Worm (Caenorhabditis elegans): Measurements from ENCODE around the gene cyp-34A7.

Gene cyp-34A7

ce11 chrV:3961235-3961634, 2.4 kb downstream of the cyp-34A7 start, which contains the start of gene cyp-34A6:
TSS of gene cyp-34A6 (minus strand) at chrV:3961335.
- no peak for TF ChIP-seq lsy-2 (tag; optimal IDR thresholded peaks at IDR 0.05)
- TF ChIP-seq unc-120 (tag; optimal IDR thresholded peaks at IDR 0.05; ENCODE audit: poor library complexity, severe bottlenecking): no peak

DNA sequence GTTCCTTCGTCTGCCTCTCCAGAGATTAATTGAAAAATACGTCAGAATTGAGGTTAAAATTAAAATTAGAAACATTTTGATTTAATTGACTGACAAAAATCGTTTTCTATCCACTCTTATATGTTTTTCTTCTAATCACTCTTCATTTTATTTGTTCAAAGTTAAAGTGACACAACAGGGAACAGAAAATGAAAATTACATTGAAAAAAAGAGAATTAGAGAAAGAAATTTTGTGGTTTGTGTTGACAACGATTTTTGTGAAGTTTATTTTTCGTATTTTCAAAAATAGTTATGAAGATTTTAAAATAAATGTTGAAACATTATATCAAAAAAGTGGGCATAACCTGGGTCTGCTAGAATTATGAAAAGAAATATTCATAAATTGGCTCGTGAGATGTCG, 6.0 kb downstream of the cyp-34A7 start, which contains the start of gene cyp-34A5:
TSS of gene cyp-34A5 (minus strand) at position 101 of the 400 bp plus-strand sequence.
- no peak for TF ChIP-seq ceh-83 (GFP tag; optimal IDR thresholded peaks at IDR 0.05)
- TF ChIP-seq bed-3 (GFP tag; optimal IDR thresholded peaks at IDR 0.05): no peak
- no peak for TF ChIP-seq drap-1 (GFP tag; optimal IDR thresholded peaks at IDR 0.05)
- no peak for TF ChIP-seq sptf-1 (tag; optimal IDR thresholded peaks at IDR 0.05)
- TF ChIP-seq ceh-39 (tag; optimal IDR thresholded peaks at IDR 0.05): no peak
- no peak for TF ChIP-seq lin-32 (GFP tag; optimal IDR thresholded peaks at IDR 0.05)
- TF ChIP-seq cnd-1 (tag; optimal IDR thresholded peaks at IDR 0.05): no peak
- no peak for TF ChIP-seq nhr-76 (tag; optimal IDR thresholded peaks at IDR 0.05)
- no peak for TF ChIP-seq mls-2 (tag; optimal IDR thresholded peaks at IDR 0.05)
- TF ChIP-seq nhr-28 (tag; optimal IDR thresholded peaks at IDR 0.05): no peak
- TF ChIP-seq unc-62 (GFP tag; optimal IDR thresholded peaks at IDR 0.05): no peak
- TF ChIP-seq ces-1 (GFP tag; optimal IDR thresholded peaks at IDR 0.05): no peak
- TF ChIP-seq elt-3 (tag; optimal IDR thresholded peaks at IDR 0.05): no peak

ce11 chrV:3953739-3954138, 9.9 kb downstream of the cyp-34A7 start, which contains the start of gene str-247:
TSS of gene str-247 (plus strand) at chrV:3954039.
- no peak for TF ChIP-seq M03D4.4 (tag; optimal IDR thresholded peaks at IDR 0.05)
- TF ChIP-seq mab-5 (tag; optimal IDR thresholded peaks at IDR 0.05): no peak
- TF ChIP-seq nhr-12 (tag; optimal IDR thresholded peaks at IDR 0.05): no peak
- TF ChIP-seq sptf-1 (tag; optimal IDR thresholded peaks at IDR 0.05): no peak
- TF ChIP-seq blmp-1 (tag; optimal IDR thresholded peaks at IDR 0.05): no peak
- TF ChIP-seq pha-4 (tag; optimal IDR thresholded peaks at IDR 0.05): no peak
- TF ChIP-seq zip-8 (tag; optimal IDR thresholded peaks at IDR 0.05): no peak

DNA sequence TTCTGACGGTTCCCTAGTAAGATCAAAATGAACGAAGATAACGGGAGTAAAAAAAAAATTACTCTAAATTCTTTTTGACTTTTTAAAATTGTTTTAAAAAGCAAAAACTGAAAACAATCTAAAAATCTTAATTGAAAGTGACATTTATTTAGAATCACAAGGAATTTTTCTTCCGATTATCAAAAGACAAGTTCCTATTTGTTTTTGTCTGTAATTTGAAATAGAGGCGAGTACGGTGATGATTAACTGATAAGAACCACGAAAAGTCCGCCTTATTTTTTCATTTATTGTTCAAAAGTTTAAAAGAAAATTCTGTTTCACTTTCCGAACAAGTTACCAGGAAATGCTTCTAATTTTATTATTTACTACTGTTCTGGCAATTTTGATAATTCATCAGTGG, 13.9 kb downstream of the cyp-34A7 start, which contains the start of gene dach-1:
TSS of gene dach-1 (plus strand) at position 301 of the 400 bp plus-strand sequence.
- TF ChIP-seq unc-62 (GFP tag; optimal IDR thresholded peaks at IDR 0.05) (no peak), ceh-83 (GFP tag; optimal IDR thresholded peaks at IDR 0.05) (no peak), mls-2 (tag; optimal IDR thresholded peaks at IDR 0.05) (no peak), zip-8 (tag; optimal IDR thresholded peaks at IDR 0.05) (no peak), ceh-43 (GFP tag; optimal IDR thresholded peaks at IDR 0.05) (no peak), nhr-76 (tag; optimal IDR thresholded peaks at IDR 0.05) (no peak), lin-32 (GFP tag; optimal IDR thresholded peaks at IDR 0.05) (no peak), sptf-1 (tag; optimal IDR thresholded peaks at IDR 0.05) (no peak), ceh-39 (tag; optimal IDR thresholded peaks at IDR 0.05) (no peak), lin-13 (tag; optimal IDR thresholded peaks at IDR 0.05) (no peak), nhr-28 (tag; optimal IDR thresholded peaks at IDR 0.05) (no peak), drap-1 (GFP tag; optimal IDR thresholded peaks at IDR 0.05) (no peak), hlh-1 (tag; optimal IDR thresholded peaks at IDR 0.05) (no peak), unc-39 (tag; optimal IDR thresholded peaks at IDR 0.05) (no peak), flh-1 (GFP tag; optimal IDR thresholded peaks at IDR 0.05) (no peak), pha-4 (tag; optimal IDR thresholded peaks at IDR 0.05) (no peak), ces-1 (GFP tag; optimal IDR thresholded peaks at IDR 0.05) (no peak), M03D4.4 (tag; optimal IDR thresholded peaks at IDR 0.05) (no peak)

DNA sequence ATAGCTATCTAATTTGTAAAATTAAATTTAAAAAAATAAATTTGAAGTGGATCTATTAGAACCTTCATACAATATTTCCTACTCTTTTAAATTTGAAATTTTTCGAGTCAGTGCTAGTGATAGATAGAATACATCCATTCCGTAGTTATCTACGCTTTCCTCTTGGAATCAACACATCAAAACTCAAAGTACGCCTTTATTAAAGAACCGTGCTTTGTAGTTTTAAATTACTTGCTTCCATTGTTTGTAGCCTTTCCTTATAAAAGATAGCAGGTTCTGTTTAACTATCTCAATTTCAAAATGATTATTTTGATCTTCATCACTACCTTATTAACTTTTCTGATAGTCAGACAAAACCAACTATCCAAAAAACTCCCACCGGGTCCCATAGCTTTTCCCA, 18.6 kb downstream of the cyp-34A7 start, which contains the start of gene cyp-35B3:
TSS of gene cyp-35B3 (plus strand) at position 301 of the 400 bp plus-strand sequence.
- TF ChIP-seq mls-2 (tag; optimal IDR thresholded peaks at IDR 0.05) (no peak), tbx-8 (GFP tag; optimal IDR thresholded peaks at IDR 0.05) (no peak), lsy-2 (tag; optimal IDR thresholded peaks at IDR 0.05) (no peak), lin-32 (GFP tag; optimal IDR thresholded peaks at IDR 0.05) (no peak), nhr-76 (tag; optimal IDR thresholded peaks at IDR 0.05) (no peak), snpc-4 (tag; optimal IDR thresholded peaks at IDR 0.05) (no peak), sem-2 (GFP tag; optimal IDR thresholded peaks at IDR 0.05) (no peak), ztf-11 (tag; optimal IDR thresholded peaks at IDR 0.05) (no peak), unc-120 (tag; optimal IDR thresholded peaks at IDR 0.05; ENCODE audit: poor library complexity, severe bottlenecking) (no peak)

DNA sequence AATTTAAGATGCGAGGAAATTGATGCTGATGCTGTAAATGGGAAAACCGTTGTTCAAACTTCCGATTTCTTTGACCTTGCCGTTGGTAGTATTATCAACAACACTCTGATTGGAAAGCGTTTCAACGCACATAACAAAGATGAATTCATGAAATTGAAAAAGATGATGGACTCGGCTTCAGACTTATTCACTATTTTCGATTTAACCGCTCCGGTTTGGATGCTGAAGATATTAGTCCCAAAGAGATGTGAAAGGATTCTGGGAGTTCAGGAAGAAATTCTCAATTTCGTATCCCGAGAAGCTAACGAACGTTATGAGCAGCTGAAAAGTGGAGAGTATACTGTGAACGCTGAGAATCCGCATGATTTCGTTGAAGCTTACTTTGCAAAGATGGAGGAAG, 20.3 kb downstream of the cyp-34A7 start:
- TF ChIP-seq mab-5 (tag; optimal IDR thresholded peaks at IDR 0.05): no peak
- TF ChIP-seq cnd-1 (tag; optimal IDR thresholded peaks at IDR 0.05): no peak
